Fruit fly (Drosophila melanogaster): ENCODE data around the gene osa.

The osa gene

dm6 chr3R:17718051-17718693 lies at the start of gene osa:
TSS of gene osa (minus strand) at chr3R:17718350.
- peak; percentile 10 for TF ChIP-seq CG12391 (tag; optimal IDR thresholded peaks at IDR 0.05)
- no peak for TF ChIP-seq lilli (GFP tag; optimal IDR thresholded peaks at IDR 0.05)
- TF ChIP-seq Rx (GFP tag; IDR thresholded peaks at IDR 0.05) = no peak
- peak; percentile 20 for TF ChIP-seq CG10543 (GFP tag; optimal IDR thresholded peaks at IDR 0.05)
- TF ChIP-seq sim (GFP tag; IDR thresholded peaks at IDR 0.05) = no peak
- TF ChIP-seq CG9932 (GFP tag; IDR thresholded peaks at IDR 0.05) = no peak
- TF ChIP-seq Meics (GFP tag; optimal IDR thresholded peaks at IDR 0.05) = peak; percentile 10
- TF ChIP-seq dpn (GFP tag; optimal IDR thresholded peaks at IDR 0.05) = peak in 1 of 2 experiments; percentile 4
- TF ChIP-seq Ets97D (GFP tag; optimal IDR thresholded peaks at IDR 0.05) = peak; percentile 85
- TF ChIP-seq gfzf (GFP tag; optimal IDR thresholded peaks at IDR 0.05) = peak; percentile 58
- no peak for TF ChIP-seq E2f2 (GFP tag; IDR thresholded peaks at IDR 0.05)
- TF ChIP-seq nom (GFP tag; optimal IDR thresholded peaks at IDR 0.05) = peak; percentile 43
- TF ChIP-seq Sin3A (optimal IDR thresholded peaks at IDR 0.05) = peak; percentile 97
- peak; percentile 42 for TF ChIP-seq gro (GFP tag; optimal IDR thresholded peaks at IDR 0.05)
- peak; percentile 78 for TF ChIP-seq D19A (tag; optimal IDR thresholded peaks at IDR 0.05)
- TF ChIP-seq CG17361 (GFP tag; IDR thresholded peaks at IDR 0.05) = no peak
- no peak for TF ChIP-seq Antp (GFP tag; optimal IDR thresholded peaks at IDR 0.05)
- TF ChIP-seq CG9609 (GFP tag; optimal IDR thresholded peaks at IDR 0.05) = peak; percentile 9
- TF ChIP-seq CG8290 (GFP tag; optimal IDR thresholded peaks at IDR 0.05) = peak; percentile 51
- TF ChIP-seq CG8290 (tag; optimal IDR thresholded peaks at IDR 0.05) = no peak
- peak; percentile 32 for TF ChIP-seq CG1603 (tag; optimal IDR thresholded peaks at IDR 0.05)
- no peak for TF ChIP-seq vvl (GFP tag; IDR thresholded peaks at IDR 0.05)
- TF ChIP-seq CG31224 (GFP tag; IDR thresholded peaks at IDR 0.05) = no peak
- TF ChIP-seq CG10321 (GFP tag; IDR thresholded peaks at IDR 0.05) = no peak
- peak; percentile 43 for TF ChIP-seq CG4617 (GFP tag; optimal IDR thresholded peaks at IDR 0.05; ENCODE audit: borderline replicate concordance)
- peak; percentile 98 for TF ChIP-seq her (GFP tag; optimal IDR thresholded peaks at IDR 0.05)
- no peak for TF ChIP-seq CG14965 (GFP tag; optimal IDR thresholded peaks at IDR 0.05; ENCODE audit: borderline replicate concordance)
- TF ChIP-seq luna (GFP tag; optimal IDR thresholded peaks at IDR 0.05) = no peak
- no peak for TF ChIP-seq CG31441 (GFP tag; IDR thresholded peaks at IDR 0.05)
- peak; percentile 25 for TF ChIP-seq CG2712 (tag; optimal IDR thresholded peaks at IDR 0.05)
- peak; percentile 75 for TF ChIP-seq CG17186 (GFP tag; optimal IDR thresholded peaks at IDR 0.05)
- TF ChIP-seq fd96Cb (tag; optimal IDR thresholded peaks at IDR 0.05) = no peak
- no peak for TF ChIP-seq psq (GFP tag; optimal IDR thresholded peaks at IDR 0.05)
- no peak for TF ChIP-seq Spps (tag; optimal IDR thresholded peaks at IDR 0.05)
- TF ChIP-seq CTCF (GFP tag; optimal IDR thresholded peaks at IDR 0.05) = peak; percentile 77
- peak; percentile 5 for TF ChIP-seq HmgD (GFP tag; optimal IDR thresholded peaks at IDR 0.05)
- TF ChIP-seq MTF-1 (GFP tag; optimal IDR thresholded peaks at IDR 0.05; ENCODE audit: borderline replicate concordance) = no peak
- TF ChIP-seq CG16779 (GFP tag; IDR thresholded peaks at IDR 0.05) = no peak
- TF ChIP-seq CG7556 (GFP tag; optimal IDR thresholded peaks at IDR 0.05) = no peak
- TF ChIP-seq Dad (GFP tag; optimal IDR thresholded peaks at IDR 0.05) = peak; percentile 8
- no peak for TF ChIP-seq H2.0 (GFP tag; IDR thresholded peaks at IDR 0.05)
- peak; percentile 56 for TF ChIP-seq Jarid2 (GFP tag; optimal IDR thresholded peaks at IDR 0.05)
- no peak for TF ChIP-seq CG8765 (GFP tag; IDR thresholded peaks at IDR 0.05)
- no peak for TF ChIP-seq CG10959 (GFP tag; IDR thresholded peaks at IDR 0.05)
- peak; percentile 5 for TF ChIP-seq cg (GFP tag; optimal IDR thresholded peaks at IDR 0.05)
- TF ChIP-seq CG17385 (GFP tag; optimal IDR thresholded peaks at IDR 0.05) = peak; percentile 4
- peak in 1 of 2 experiments; percentile 2 for TF ChIP-seq Pdp1 (GFP tag; optimal IDR thresholded peaks at IDR 0.05)
- TF ChIP-seq CG15011 (GFP tag; optimal IDR thresholded peaks at IDR 0.05) = no peak
- TF ChIP-seq CG42726 (GFP tag; IDR thresholded peaks at IDR 0.05; ENCODE audit: partially characterized antibody) = no peak
- TF ChIP-seq pho (GFP tag; optimal IDR thresholded peaks at IDR 0.05) = no peak
- TF ChIP-seq NC2β (GFP tag; optimal IDR thresholded peaks at IDR 0.05) = peak; percentile 20
- peak; percentile 6 for TF ChIP-seq dmrt11E (tag; optimal IDR thresholded peaks at IDR 0.05)
